Worm (Caenorhabditis elegans): ENCODE results near the gene nspg-13.

DNA sequence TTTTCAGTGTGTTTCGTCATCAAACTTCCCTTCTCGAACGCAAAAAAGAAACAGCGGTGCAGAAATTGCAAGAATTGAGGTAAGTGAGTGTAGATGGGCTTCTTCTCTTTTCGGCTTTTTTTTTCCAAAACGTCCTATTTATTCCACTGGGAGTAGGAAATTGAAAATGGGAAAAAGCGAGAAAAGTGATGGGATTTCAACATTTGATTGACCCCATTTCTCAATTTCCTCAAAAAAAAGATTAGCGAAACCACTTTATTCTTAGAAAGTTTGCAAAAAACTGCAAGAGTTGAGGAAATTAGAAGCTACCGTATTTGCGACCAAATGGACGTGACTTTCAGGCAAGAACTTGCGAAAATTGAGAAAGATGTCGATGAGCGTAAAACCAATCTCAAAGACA lies 48.5 kb downstream of the nspg-13 start, which contains the start of gene ags-3:
- TF ChIP-seq elt-3 (tag; optimal IDR thresholded peaks at IDR 0.05) (no peak), egl-13 (tag; optimal IDR thresholded peaks at IDR 0.05) (no peak), fkh-10 (GFP tag; optimal IDR thresholded peaks at IDR 0.05) (no peak), nhr-76 (tag; optimal IDR thresholded peaks at IDR 0.05) (no peak), nhr-12 (tag; optimal IDR thresholded peaks at IDR 0.05) (no peak), tbx-2 (tag; optimal IDR thresholded peaks at IDR 0.05) (no peak), ceh-90 (tag; optimal IDR thresholded peaks at IDR 0.05) (no peak), fos-1 (tag; optimal IDR thresholded peaks at IDR 0.05) (no peak), pqm-1 (tag; optimal IDR thresholded peaks at IDR 0.05) (no peak), elt-2 (tag; optimal IDR thresholded peaks at IDR 0.05) (no peak), zag-1 (tag; optimal IDR thresholded peaks at IDR 0.05) (no peak), lin-15B (tag; optimal IDR thresholded peaks at IDR 0.05) (no peak), lin-13 (GFP tag; optimal IDR thresholded peaks at IDR 0.05) (no peak)

Data from whole organism, L1 larva.